Worm (Caenorhabditis elegans): Measurements from ENCODE around the gene sup-18.

- no peak for TF ChIP-seq him-1 (tag; optimal IDR thresholded peaks at IDR 0.05)
- no peak for TF ChIP-seq efl-1 (GFP tag; optimal IDR thresholded peaks at IDR 0.05)
- TF ChIP-seq gei-17 (GFP tag; optimal IDR thresholded peaks at IDR 0.05) = no peak
- no peak for TF ChIP-seq ztf-6 (GFP tag; IDR thresholded peaks at IDR 0.05)
- no peak for TF ChIP-seq snpc-4 (GFP tag; optimal IDR thresholded peaks at IDR 0.05)
- no peak for TF ChIP-seq snpc-4 (tag; optimal IDR thresholded peaks at IDR 0.05)
- TF ChIP-seq lsl-1 (GFP tag; optimal IDR thresholded peaks at IDR 0.05) = no peak
- no peak for TF ChIP-seq nhr-90 (tag; optimal IDR thresholded peaks at IDR 0.05)
- no peak for TF ChIP-seq ztf-28 (GFP tag; IDR thresholded peaks at IDR 0.05)
- TF ChIP-seq let-607 (tag; optimal IDR thresholded peaks at IDR 0.05) = no peak
- no peak for TF ChIP-seq ztf-18 (tag; optimal IDR thresholded peaks at IDR 0.05)
- TF ChIP-seq F49E8.2 (tag; optimal IDR thresholded peaks at IDR 0.05; ENCODE audit: insufficient read depth) = no peak
- TF ChIP-seq Y95B8A.8 (GFP tag; IDR thresholded peaks at IDR 0.05) = no peak
- TF ChIP-seq ets-4 (GFP tag; optimal IDR thresholded peaks at IDR 0.05) = no peak
- TF ChIP-seq unc-62 (GFP tag; optimal IDR thresholded peaks at IDR 0.05) = no peak
Measured at ce11 chrIII:7922207-7922606, 43.5 kb upstream of the sup-18 start, which contains the start of gene C29E4.17.

Data from whole organism, young adult.